In the genomic region with DNA sequence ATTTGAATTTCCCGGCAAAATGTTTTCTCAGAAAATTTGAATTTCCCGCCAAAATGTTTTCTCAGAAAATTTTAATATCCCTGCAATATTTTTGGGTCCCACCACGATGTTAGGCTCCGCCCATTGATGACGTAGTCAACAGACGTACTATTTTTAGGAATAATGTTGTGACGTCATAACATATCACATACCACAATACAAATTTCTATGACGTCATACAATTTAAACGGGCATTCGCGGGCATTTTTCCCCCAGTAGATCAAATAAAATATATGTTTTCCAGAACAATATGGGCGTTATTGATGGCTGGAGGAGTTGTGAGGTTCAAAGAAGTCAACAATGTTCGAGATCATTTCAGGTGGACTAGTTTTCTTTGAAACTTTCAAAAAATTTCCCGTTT, we compare ENCODE assay signal across 2 worm cellular contexts.
TF ChIP-seq lines count a peak whose summit lies in the region.

No protein-coding gene starts in this region.

TF ChIP-seq in whole organism, L4 larva, 104 proteins besides CTCF, POLR2A, EP300 and RAD21:
- TF ChIP-seq fos-1 (tag; optimal IDR thresholded peaks at IDR 0.05; lab: Kevin White, UChicago) (no peak), aha-1 (tag; lab: Kevin White, UChicago) (peak; percentile 6), fkh-10 (GFP tag; optimal IDR thresholded peaks at IDR 0.05; lab: Kevin White, UChicago) (no peak), lin-29 (GFP tag; IDR thresholded peaks at IDR 0.05; lab: Robert Waterston, UW) (no peak)

TF ChIP-seq in whole organism, mixed stage, embryonic, 35 proteins besides CTCF, POLR2A, EP300 and RAD21:
- TF ChIP-seq pha-4 (tag; optimal IDR thresholded peaks at IDR 0.05; lab: Kevin White, UChicago) (no peak), zip-8 (tag; optimal IDR thresholded peaks at IDR 0.05; lab: Kevin White, UChicago) (peak; percentile 100), drap-1 (GFP tag; optimal IDR thresholded peaks at IDR 0.05; lab: Kevin White, UChicago) (no peak), nhr-12 (tag; optimal IDR thresholded peaks at IDR 0.05; lab: Kevin White, UChicago) (no peak), unc-39 (tag; optimal IDR thresholded peaks at IDR 0.05; lab: Kevin White, UChicago) (no peak), nhr-2 (tag; optimal IDR thresholded peaks at IDR 0.05; lab: Kevin White, UChicago) (no peak), nhr-76 (tag; optimal IDR thresholded peaks at IDR 0.05; lab: Kevin White, UChicago) (no peak), ztf-11 (tag; optimal IDR thresholded peaks at IDR 0.05; lab: Kevin White, UChicago) (no peak)
